Worm (Caenorhabditis elegans) whole organism, L1 larva: Measurements from ENCODE around the gene ced-9.

Experiments
- alr-1 ChIP-seq: fragments of 200-800 bp; sonication (Bioruptor generic); optimal IDR thresholded peaks from 2 replicates; lab custom pipeline; 2018; ENCODE audit warnings: borderline replicate concordance, mild to moderate bottlenecking, missing genetic modification characterization, missing compliant biosample characterization
- ces-1 ChIP-seq: fragments of 150-350 bp; optimal IDR thresholded peaks from 2 replicates; lab custom pipeline; 2014; ENCODE audit warnings: missing biosample characterization, missing genetic modification reagents, missing genetic modification characterization
- elt-3 ChIP-seq, 6 experiments: fragments of 150-350 bp in 1 of 6; sonication (generic microtip); optimal IDR thresholded peaks; 2 replicates each; lab custom pipeline; 2017 to 2018; ENCODE audit warnings: missing biosample characterization in 6 of 6, missing genetic modification characterization in 6 of 6, inconsistent platforms in 1 of 6
- fkh-10 ChIP-seq: sonication (generic microtip); optimal IDR thresholded peaks from 2 replicates; lab custom pipeline; 2017; ENCODE audit warnings: missing biosample characterization, missing genetic modification reagents, missing genetic modification characterization
- hlh-17 ChIP-seq: fragments of 200-800 bp; sonication (Bioruptor generic); optimal IDR thresholded peaks from 2 replicates; lab custom pipeline; 2018; ENCODE audit warnings: missing genetic modification characterization, mild to moderate bottlenecking, missing compliant biosample characterization, moderate library complexity, borderline replicate concordance
- jun-1 ChIP-seq: fragments of 150-350 bp; optimal IDR thresholded peaks from 2 replicates; lab custom pipeline; 2014; ENCODE audit warnings: missing biosample characterization, missing genetic modification reagents, missing genetic modification characterization
- lin-39 ChIP-seq: fragments of 150-350 bp; optimal IDR thresholded peaks from 2 replicates; lab custom pipeline; 2014; ENCODE audit warnings: missing biosample characterization, missing genetic modification reagents, missing genetic modification characterization
- lir-3 ChIP-seq: sonication (generic microtip); optimal IDR thresholded peaks from 2 replicates; lab custom pipeline; 2016; ENCODE audit warnings: mild to moderate bottlenecking, missing genetic modification characterization, moderate library complexity, missing compliant biosample characterization; ENCODE audit not compliant: poor library complexity
- lsy-2 ChIP-seq, 2 experiments: fragments of 150-350 bp; optimal IDR thresholded peaks; 2 replicates each; lab custom pipeline; 2014; ENCODE audit warnings: missing biosample characterization in 2 of 2, missing genetic modification characterization in 2 of 2
- nhr-237 ChIP-seq: fragments of 150-350 bp; optimal IDR thresholded peaks from 2 replicates; lab custom pipeline; 2014; ENCODE audit warnings: missing biosample characterization, missing genetic modification characterization
- pqm-1 ChIP-seq: sonication (generic microtip); optimal IDR thresholded peaks from 3 replicates; lab custom pipeline; 2017; ENCODE audit warnings: missing biosample characterization, missing genetic modification characterization
- snpc-4 ChIP-seq: fragments of 150-350 bp; optimal IDR thresholded peaks from 2 replicates; lab custom pipeline; 2014; ENCODE audit warnings: missing biosample characterization, missing genetic modification characterization
- unc-98 ChIP-seq: fragments of 200-800 bp; sonication (Bioruptor generic); IDR thresholded peaks from 2 replicates; pipeline ENCODE4 v1.3.6; 2022; ENCODE audit warnings: missing genetic modification characterization, missing compliant biosample characterization
- ztf-4 ChIP-seq: fragments of 150-350 bp; optimal IDR thresholded peaks from 2 replicates; lab custom pipeline; 2014; ENCODE audit warnings: missing biosample characterization, missing genetic modification characterization

DNA sequence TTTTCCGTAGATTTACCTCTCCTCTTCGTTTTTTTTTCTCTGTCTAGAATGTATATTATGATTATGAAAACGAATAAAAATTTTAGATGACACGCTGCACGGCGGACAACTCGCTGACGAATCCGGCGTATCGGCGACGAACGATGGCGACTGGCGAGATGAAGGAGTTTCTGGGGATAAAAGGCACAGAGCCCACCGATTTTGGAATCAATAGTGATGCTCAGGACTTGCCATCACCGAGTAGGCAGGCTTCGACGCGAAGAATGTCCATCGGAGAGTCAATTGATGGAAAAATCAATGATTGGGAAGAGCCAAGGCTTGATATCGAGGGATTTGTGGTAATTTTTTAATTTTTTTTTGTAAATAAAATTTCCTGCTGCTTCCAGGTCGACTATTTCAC lies at the start of gene ced-9:
- TF ChIP-seq unc-98 (GFP tag; lab: Robert Waterston, UW) (no peak), pqm-1 (tag; lab: Kevin White, UChicago) (no peak), hlh-17 (GFP tag; lab: Kevin White, UChicago) (no peak), lsy-2 (tag; optimal IDR thresholded peaks at IDR 0.05; lab: Kevin White, UChicago) (no peak), lir-3 (tag; lab: Kevin White, UChicago) (no peak), elt-3 (tag; optimal IDR thresholded peaks at IDR 0.05; lab: Kevin White, UChicago) (no peak), jun-1 (no peak), nhr-237 (tag; lab: Kevin White, UChicago) (no peak), snpc-4 (tag; lab: Kevin White, UChicago) (no peak), lin-39 (tag; lab: Kevin White, UChicago) (no peak), fkh-10 (GFP tag; lab: Kevin White, UChicago) (no peak), alr-1 (tag; lab: Kevin White, UChicago) (no peak), ces-1 (GFP tag; lab: Kevin White, UChicago) (no peak), ztf-4 (tag; lab: Kevin White, UChicago) (no peak)
